Fruit fly (Drosophila melanogaster) whole organism, embryonic: Measurements from ENCODE around the gene CG6785.
A peak's percentile ranks its signal among the peaks of the same experiment; 100 is the strongest.

ENCODE experiments used
- Adf1 ChIP-seq: fragments of 200-800 bp; sonication (Bioruptor generic); IDR thresholded peaks from 2 replicates; pipeline ENCODE4 v1.3.6; 2022; ENCODE audit warnings: missing biosample characterization, missing genetic modification characterization
- CG10147 ChIP-seq: fragments of 200-800 bp; sonication (Bioruptor generic); optimal IDR thresholded peaks from 2 replicates; lab custom pipeline; 2019; ENCODE audit warnings: missing biosample characterization, mild to moderate bottlenecking, missing genetic modification characterization, moderate library complexity
- CG10209 ChIP-seq: fragments of 200-800 bp; sonication (Bioruptor generic); optimal IDR thresholded peaks from 3 replicates; lab custom pipeline; 2017; ENCODE audit warnings: missing biosample characterization, mild to moderate bottlenecking, missing genetic modification characterization, missing genetic modification reagents
- CG10979 ChIP-seq: fragments of 200-800 bp; sonication (Bioruptor generic); optimal IDR thresholded peaks from 2 replicates; lab custom pipeline; 2018; ENCODE audit warnings: missing biosample characterization, mild to moderate bottlenecking, missing genetic modification characterization, moderate library complexity
- CG11093 ChIP-seq: fragments of 200-800 bp; sonication (Bioruptor generic); IDR thresholded peaks from 3 replicates; pipeline ENCODE4 v1.3.6; 2022; ENCODE audit warnings: missing biosample characterization, missing genetic modification characterization
- CG11398 ChIP-seq: fragments of 200-800 bp; sonication (Bioruptor generic); optimal IDR thresholded peaks from 2 replicates; lab custom pipeline; 2016; ENCODE audit warnings: missing biosample characterization, missing genetic modification characterization
- CG11560 ChIP-seq: fragments of 200-800 bp; sonication (Bioruptor generic); IDR thresholded peaks from 3 replicates; pipeline ENCODE4 v1.3.6; 2022; ENCODE audit warnings: missing biosample characterization, missing genetic modification characterization
- CG12659 ChIP-seq: fragments of 200-800 bp; sonication (Bioruptor generic); optimal IDR thresholded peaks from 3 replicates; lab custom pipeline; 2017; ENCODE audit warnings: mild to moderate bottlenecking, missing biosample characterization, missing genetic modification reagents, missing genetic modification characterization
- CG16779 ChIP-seq: fragments of 200-800 bp; sonication (Bioruptor generic); IDR thresholded peaks from 2 replicates; pipeline ENCODE4 v1.3.6; 2022; ENCODE audit warnings: missing biosample characterization, missing genetic modification characterization
- CG30403 ChIP-seq: fragments of 200-800 bp; sonication (Bioruptor generic); optimal IDR thresholded peaks from 3 replicates; lab custom pipeline; 2016; ENCODE audit warnings: missing biosample characterization, missing genetic modification characterization
- CG3065 ChIP-seq: fragments of 200-800 bp; sonication (Bioruptor generic); optimal IDR thresholded peaks from 2 replicates; lab custom pipeline; 2016; ENCODE audit warnings: missing biosample characterization, missing genetic modification characterization
- CG34224 ChIP-seq: fragments of 200-800 bp; sonication (Bioruptor generic); IDR thresholded peaks from 3 replicates; pipeline ENCODE4 v1.3.6; 2022; ENCODE audit warnings: missing biosample characterization, missing genetic modification characterization; ENCODE audit not compliant: partially characterized antibody
- CG3838 ChIP-seq: fragments of 200-800 bp; sonication (Bioruptor generic); optimal IDR thresholded peaks from 3 replicates; lab custom pipeline; 2016; ENCODE audit warnings: missing biosample characterization, missing genetic modification characterization
- CG3847 ChIP-seq: fragments of 200-800 bp; sonication (Bioruptor generic); IDR thresholded peaks from 2 replicates; pipeline ENCODE4 v1.3.6; 2022; ENCODE audit warnings: missing biosample characterization, missing genetic modification characterization
- CG6272 ChIP-seq: fragments of 200-800 bp; sonication (Bioruptor generic); IDR thresholded peaks from 2 replicates; pipeline ENCODE4 v1.3.6; 2022; ENCODE audit warnings: missing biosample characterization, missing genetic modification characterization
- CG7271 ChIP-seq: fragments of 200-800 bp; sonication (Bioruptor generic); optimal IDR thresholded peaks from 2 replicates; lab custom pipeline; 2018; ENCODE audit warnings: missing biosample characterization, mild to moderate bottlenecking, missing genetic modification characterization, moderate library complexity
- CG8281 ChIP-seq: fragments of 200-800 bp; sonication (Bioruptor generic); optimal IDR thresholded peaks from 2 replicates; lab custom pipeline; 2018; ENCODE audit warnings: missing biosample characterization, mild to moderate bottlenecking, missing genetic modification characterization, moderate library complexity
- CG8359 ChIP-seq: fragments of 200-800 bp; sonication (Bioruptor generic); optimal IDR thresholded peaks from 2 replicates; lab custom pipeline; 2017; ENCODE audit warnings: missing biosample characterization, mild to moderate bottlenecking, missing genetic modification characterization, borderline replicate concordance
- CG9727 ChIP-seq: fragments of 200-800 bp; sonication (Bioruptor generic); optimal IDR thresholded peaks from 3 replicates; lab custom pipeline; 2017; ENCODE audit warnings: missing biosample characterization, mild to moderate bottlenecking, missing genetic modification characterization
- CG9817 ChIP-seq: fragments of 200-800 bp; sonication (Bioruptor generic); optimal IDR thresholded peaks from 2 replicates; lab custom pipeline; 2018; ENCODE audit warnings: missing biosample characterization, mild to moderate bottlenecking, missing genetic modification characterization, moderate library complexity
- CkIIα-i1 ChIP-seq: fragments of 200-800 bp; sonication (Bioruptor generic); IDR thresholded peaks from 2 replicates; pipeline ENCODE4 v1.3.6; 2022; ENCODE audit warnings: missing biosample characterization, missing genetic modification characterization
- Dek ChIP-seq: fragments of 200-800 bp; sonication (Bioruptor generic); optimal IDR thresholded peaks from 3 replicates; lab custom pipeline; 2019; ENCODE audit warnings: missing biosample characterization, mild to moderate bottlenecking, missing genetic modification characterization, moderate library complexity
- Dip3 ChIP-seq: fragments of 200-800 bp; sonication (Bioruptor generic); optimal IDR thresholded peaks from 3 replicates; lab custom pipeline; 2016; ENCODE audit warnings: missing biosample characterization, missing genetic modification characterization
- Gug ChIP-seq: fragments of 200-800 bp; sonication (Bioruptor generic); IDR thresholded peaks from 4 replicates; pipeline ENCODE4 v1.3.6; 2022; ENCODE audit warnings: missing biosample characterization, missing genetic modification characterization
- MBD-R2 ChIP-seq: fragments of 200-800 bp; sonication (Bioruptor generic); IDR thresholded peaks from 2 replicates; pipeline ENCODE4 v1.3.6; 2022; ENCODE audit warnings: missing biosample characterization, missing genetic modification characterization
- Ptx1 ChIP-seq: fragments of 200-800 bp; sonication (Bioruptor generic); IDR thresholded peaks from 2 replicates; pipeline ENCODE4 v1.3.6; 2022; ENCODE audit warnings: missing biosample characterization, missing genetic modification characterization
- Vsx1 ChIP-seq: fragments of 200-800 bp; sonication (Bioruptor generic); optimal IDR thresholded peaks from 2 replicates; lab custom pipeline; 2017; ENCODE audit warnings: missing biosample characterization, mild to moderate bottlenecking, missing genetic modification characterization, missing genetic modification reagents
- abd-A ChIP-seq: fragments of 200-800 bp; sonication (Bioruptor generic); optimal IDR thresholded peaks from 3 replicates; lab custom pipeline; 2019; ENCODE audit warnings: missing biosample characterization, mild to moderate bottlenecking, missing genetic modification characterization, moderate library complexity
- amos ChIP-seq: fragments of 200-800 bp; sonication (Bioruptor generic); IDR thresholded peaks from 2 replicates; pipeline ENCODE4 v1.3.6; 2022; ENCODE audit warnings: missing biosample characterization, missing genetic modification characterization; ENCODE audit not compliant: partially characterized antibody
- ash1 ChIP-seq: fragments of 200-800 bp; sonication (Bioruptor generic); optimal IDR thresholded peaks from 2 replicates; lab custom pipeline; 2018; ENCODE audit warnings: missing biosample characterization, mild to moderate bottlenecking, missing genetic modification characterization
- bsh ChIP-seq, 2 experiments: fragments of 200-800 bp; sonication (Bioruptor generic); optimal IDR thresholded peaks; 2 replicates each; lab custom pipeline; 2017 to 2018; ENCODE audit warnings: mild to moderate bottlenecking in 2 of 2, missing biosample characterization in 2 of 2, missing genetic modification characterization in 2 of 2, moderate library complexity in 1 of 2
- caup ChIP-seq: fragments of 200-800 bp; sonication (Bioruptor generic); optimal IDR thresholded peaks from 3 replicates; lab custom pipeline; 2017; ENCODE audit warnings: missing biosample characterization, mild to moderate bottlenecking, missing genetic modification characterization, moderate library complexity; ENCODE audit not compliant: severe bottlenecking
- ci ChIP-seq: fragments of 200-800 bp; sonication (Bioruptor generic); IDR thresholded peaks from 3 replicates; pipeline ENCODE4 v1.3.6; 2022; ENCODE audit warnings: missing biosample characterization, missing genetic modification characterization
- da ChIP-seq: fragments of 200-800 bp; sonication (Bioruptor generic); optimal IDR thresholded peaks from 2 replicates; lab custom pipeline; 2016; ENCODE audit warnings: missing biosample characterization, missing genetic modification characterization
- dm ChIP-seq: fragments of 200-800 bp; sonication (Bioruptor generic); optimal IDR thresholded peaks from 3 replicates; lab custom pipeline; 2016; ENCODE audit warnings: missing biosample characterization, missing genetic modification characterization
- gem ChIP-seq: fragments of 200-800 bp; sonication (Bioruptor generic); optimal IDR thresholded peaks from 2 replicates; lab custom pipeline; 2019; ENCODE audit warnings: missing biosample characterization, mild to moderate bottlenecking, missing genetic modification characterization, moderate library complexity
- gsb ChIP-seq: fragments of 200-800 bp; sonication (Bioruptor generic); IDR thresholded peaks from 2 replicates; pipeline ENCODE4 v1.3.6; 2022; ENCODE audit warnings: missing biosample characterization, missing genetic modification characterization
- jumu ChIP-seq: fragments of 200-800 bp; sonication (Bioruptor generic); optimal IDR thresholded peaks from 3 replicates; lab custom pipeline; 2016; ENCODE audit warnings: missing biosample characterization, missing genetic modification characterization
- knrl ChIP-seq: fragments of 200-800 bp; sonication (Bioruptor generic); IDR thresholded peaks from 3 replicates; pipeline ENCODE4 v1.3.6; 2022; ENCODE audit warnings: missing biosample characterization, missing genetic modification characterization; ENCODE audit not compliant: partially characterized antibody
- lmd ChIP-seq: fragments of 200-800 bp; sonication (Bioruptor generic); IDR thresholded peaks from 2 replicates; pipeline ENCODE4 v1.3.6; 2022; ENCODE audit warnings: missing biosample characterization, missing genetic modification characterization
- luna ChIP-seq: fragments of 200-800 bp; sonication (Bioruptor generic); optimal IDR thresholded peaks from 2 replicates; lab custom pipeline; 2016; ENCODE audit warnings: missing biosample characterization, missing genetic modification characterization
- nerfin-2 ChIP-seq: fragments of 200-800 bp; sonication (Bioruptor generic); IDR thresholded peaks from 2 replicates; pipeline ENCODE4 v1.3.6; 2022; ENCODE audit warnings: missing biosample characterization, missing genetic modification characterization; ENCODE audit not compliant: partially characterized antibody
- onecut ChIP-seq: fragments of 200-800 bp; sonication (Bioruptor generic); IDR thresholded peaks from 2 replicates; pipeline ENCODE4 v1.3.6; 2022; ENCODE audit warnings: missing biosample characterization, missing genetic modification characterization
- schlank ChIP-seq: fragments of 200-800 bp; sonication (Bioruptor generic); optimal IDR thresholded peaks from 2 replicates; lab custom pipeline; 2018; ENCODE audit warnings: missing biosample characterization, mild to moderate bottlenecking, missing genetic modification characterization
- sim ChIP-seq: fragments of 200-800 bp; sonication (Bioruptor generic); IDR thresholded peaks from 2 replicates; pipeline ENCODE4 v1.3.6; 2022; ENCODE audit warnings: missing biosample characterization, missing genetic modification characterization
- slp2 ChIP-seq: fragments of 200-800 bp; sonication (Bioruptor generic); optimal IDR thresholded peaks from 2 replicates; lab custom pipeline; 2016; ENCODE audit warnings: missing biosample characterization, missing genetic modification characterization
- sqz ChIP-seq: fragments of 200-800 bp; sonication (Bioruptor generic); optimal IDR thresholded peaks from 3 replicates; lab custom pipeline; 2018; ENCODE audit warnings: missing biosample characterization, mild to moderate bottlenecking, missing genetic modification characterization
- trem ChIP-seq: fragments of 200-800 bp; optimal IDR thresholded peaks from 3 replicates; lab custom pipeline; 2019; ENCODE audit warnings: missing biosample characterization, mild to moderate bottlenecking, missing genetic modification characterization, moderate library complexity
- usp ChIP-seq: fragments of >200 bp; optimal IDR thresholded peaks from 2 replicates; lab custom pipeline; 2017; ENCODE audit warnings: missing biosample characterization, missing genetic modification characterization

The CG6785 gene

DNA sequence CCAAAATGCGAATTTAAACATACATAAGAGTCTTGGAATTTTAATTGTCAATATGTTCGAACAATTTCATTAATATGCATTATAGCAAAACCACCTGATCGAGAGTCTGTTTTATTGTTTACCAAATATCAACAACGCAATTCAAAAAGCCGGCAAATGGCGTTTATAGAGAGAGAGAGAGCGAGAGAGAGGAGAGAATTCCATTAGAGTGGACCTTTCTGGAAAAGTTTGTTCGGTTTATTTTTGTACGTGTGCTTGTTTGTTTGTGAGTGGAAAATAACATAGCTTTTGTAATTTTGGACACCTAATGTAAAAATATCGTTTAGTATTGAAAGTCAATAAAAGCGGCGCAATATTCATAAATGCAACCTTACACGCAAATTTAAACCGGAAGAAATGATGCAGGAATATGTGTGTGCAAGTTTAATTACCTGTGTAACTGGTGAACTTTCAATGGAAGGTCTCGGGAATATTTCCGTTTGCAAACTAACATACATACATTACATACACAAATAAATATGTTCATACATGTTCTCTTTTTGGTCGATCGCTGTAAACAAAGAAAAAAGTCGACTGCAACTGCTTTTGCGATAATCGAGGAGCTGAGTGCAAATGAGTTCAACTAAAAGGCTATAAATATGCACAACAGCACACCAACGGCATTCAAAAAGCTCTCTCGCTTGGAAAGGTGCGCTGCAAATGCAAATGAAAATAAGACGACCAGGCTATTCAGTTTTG, at the start of gene CG6785 (continued):
- TF ChIP-seq CG8359 (peak; percentile 57), schlank (tag; lab: Kevin White, UChicago) (peak; percentile 84), CG10147 (GFP tag; lab: Kevin White, UChicago) (peak; percentile 52), ash1 (GFP tag; lab: Kevin White, UChicago) (peak; percentile 78), nerfin-2 (GFP tag; lab: Robert Waterston, UW) (no peak), CG11398 (GFP tag; lab: Kevin White, UChicago) (peak; percentile 94), CG12659 (GFP tag; lab: Kevin White, UChicago) (peak; percentile 90), Dek (tag; lab: Kevin White, UChicago) (peak; percentile 72), CG9727 (GFP tag; lab: Kevin White, UChicago) (peak; percentile 78), Ptx1 (GFP tag; lab: Robert Waterston, UW) (no peak), CG30403 (GFP tag; lab: Kevin White, UChicago) (peak; percentile 39), gem (peak; percentile 81), CG34224 (GFP tag; lab: Robert Waterston, UW) (peak; percentile 26; the same call in 1 of the 3 replicates), ci (GFP tag; lab: Robert Waterston, UW) (peak; percentile 93), abd-A (peak; percentile 89), onecut (GFP tag; lab: Robert Waterston, UW) (peak; percentile 74), luna (GFP tag; lab: Kevin White, UChicago) (peak; percentile 28), CkIIα-i1 (GFP tag; lab: Robert Waterston, UW) (no peak), Dip3 (peak; percentile 61), CG10209 (GFP tag; lab: Kevin White, UChicago) (peak; percentile 93), trem (tag; lab: Kevin White, UChicago) (peak; percentile 37), Gug (no peak), da (GFP tag; lab: Kevin White, UChicago) (peak; percentile 64), CG3065 (peak; percentile 50), bsh (GFP tag; optimal IDR thresholded peaks at IDR 0.05; lab: Kevin White, UChicago) (peak; percentile 73 to 89), usp (GFP tag; lab: Kevin White, UChicago) (no peak), CG16779 (GFP tag; lab: Robert Waterston, UW) (0 out of 2 replicates have a peak, but pooled peaks have one; percentile 19), CG3838 (peak; percentile 45), Vsx1 (GFP tag; lab: Kevin White, UChicago) (peak; percentile 93), CG7271 (tag; lab: Kevin White, UChicago) (peak; percentile 18), Adf1 (peak; percentile 18; the same call in 1 of the 2 replicates), sim (GFP tag; lab: Robert Waterston, UW) (peak; percentile 75), CG3847 (GFP tag; lab: Robert Waterston, UW) (no peak), CG6272 (GFP tag; lab: Robert Waterston, UW) (no peak), CG8281 (tag; lab: Kevin White, UChicago) (peak; percentile 69), amos (GFP tag; lab: Robert Waterston, UW) (no peak; the same call in 1 of the 2 replicates), caup (GFP tag; lab: Kevin White, UChicago) (peak; percentile 90), jumu (GFP tag; lab: Kevin White, UChicago) (peak; percentile 38), knrl (GFP tag; lab: Robert Waterston, UW) (no peak), gsb (no peak), dm (GFP tag; lab: Kevin White, UChicago) (peak; percentile 55), slp2 (GFP tag; lab: Kevin White, UChicago) (peak; percentile 74), CG9817 (tag; lab: Kevin White, UChicago) (peak; percentile 56), lmd (no peak), CG10979 (tag; lab: Kevin White, UChicago) (peak; percentile 50), sqz (GFP tag; lab: Kevin White, UChicago) (peak; percentile 80), MBD-R2 (GFP tag; lab: Robert Waterston, UW) (peak; percentile 7; the same call in 1 of the 2 replicates), CG11560 (no peak), CG11093 (GFP tag; lab: Robert Waterston, UW) (no peak)
